Fruit fly (Drosophila melanogaster) whole organism, embryonic: ENCODE results near the gene prtp.
A peak's percentile ranks its signal among the peaks of the same experiment; 100 is the strongest.

Experiments used
- CG10431 ChIP-seq: fragments of 200-800 bp; sonication (Bioruptor generic); optimal IDR thresholded peaks from 3 replicates; lab custom pipeline; 2018; ENCODE audit warnings: missing biosample characterization, mild to moderate bottlenecking, missing genetic modification characterization
- CG10979 ChIP-seq: fragments of 200-800 bp; sonication (Bioruptor generic); optimal IDR thresholded peaks from 2 replicates; lab custom pipeline; 2018; ENCODE audit warnings: missing biosample characterization, mild to moderate bottlenecking, missing genetic modification characterization, moderate library complexity
- CG11504 ChIP-seq: fragments of 200-800 bp; sonication (Bioruptor generic); optimal IDR thresholded peaks from 3 replicates; lab custom pipeline; 2019; ENCODE audit warnings: missing biosample characterization, mild to moderate bottlenecking, missing genetic modification characterization, moderate library complexity
- CG12236 ChIP-seq: fragments of 200-800 bp; sonication (Bioruptor generic); optimal IDR thresholded peaks from 2 replicates; lab custom pipeline; 2016; ENCODE audit warnings: missing biosample characterization, missing genetic modification characterization
- CG12299 ChIP-seq: fragments of 200-800 bp; sonication (Bioruptor generic); optimal IDR thresholded peaks from 2 replicates; lab custom pipeline; 2018; ENCODE audit warnings: missing biosample characterization, mild to moderate bottlenecking, missing genetic modification characterization
- CG13287 ChIP-seq: fragments of 200-800 bp; sonication (Bioruptor generic); IDR thresholded peaks from 2 replicates; pipeline ENCODE4 v1.3.6; 2022; ENCODE audit warnings: missing biosample characterization, missing genetic modification characterization; ENCODE audit not compliant: partially characterized antibody
- CG14014 ChIP-seq: fragments of 200-800 bp; sonication (Bioruptor generic); IDR thresholded peaks from 2 replicates; pipeline ENCODE4 v1.3.6; 2022; ENCODE audit warnings: missing biosample characterization, missing genetic modification characterization
- CG15269 ChIP-seq: fragments of 200-800 bp; sonication (Bioruptor generic); optimal IDR thresholded peaks from 2 replicates; lab custom pipeline; 2018; ENCODE audit warnings: missing biosample characterization, mild to moderate bottlenecking, missing genetic modification characterization, moderate library complexity
- CG17802 ChIP-seq: fragments of 200-800 bp; sonication (Bioruptor generic); optimal IDR thresholded peaks from 2 replicates; lab custom pipeline; 2018; ENCODE audit warnings: missing biosample characterization, mild to moderate bottlenecking, missing genetic modification characterization, moderate library complexity
- CG18764 ChIP-seq: fragments of 200-800 bp; sonication (Bioruptor generic); optimal IDR thresholded peaks from 3 replicates; lab custom pipeline; 2016; ENCODE audit warnings: missing biosample characterization, missing genetic modification characterization
- CG2712 ChIP-seq: fragments of 200-800 bp; optimal IDR thresholded peaks from 3 replicates; lab custom pipeline; 2019; ENCODE audit warnings: missing biosample characterization, mild to moderate bottlenecking, missing genetic modification characterization, moderate library complexity
- CG2889 ChIP-seq: fragments of 200-800 bp; sonication (Bioruptor generic); IDR thresholded peaks from 3 replicates; pipeline ENCODE4 v1.3.6; 2022; ENCODE audit warnings: missing biosample characterization, missing genetic modification characterization
- CG8765 ChIP-seq: fragments of 200-800 bp; sonication (Bioruptor generic); IDR thresholded peaks from 2 replicates; pipeline ENCODE4 v1.3.6; 2022; ENCODE audit warnings: missing biosample characterization, missing genetic modification characterization
- CG9437 ChIP-seq: fragments of 200-800 bp; sonication (Bioruptor generic); optimal IDR thresholded peaks from 2 replicates; lab custom pipeline; 2018; ENCODE audit warnings: missing biosample characterization, mild to moderate bottlenecking, missing genetic modification characterization
- CrebB ChIP-seq: fragments of 200-800 bp; sonication (Bioruptor generic); optimal IDR thresholded peaks from 3 replicates; lab custom pipeline; 2018; ENCODE audit warnings: missing biosample characterization, mild to moderate bottlenecking, missing genetic modification characterization
- ERR ChIP-seq: fragments of 200-800 bp; sonication (Bioruptor generic); optimal IDR thresholded peaks from 2 replicates; lab custom pipeline; 2016; ENCODE audit warnings: missing biosample characterization, missing genetic modification characterization
- Elba2 ChIP-seq: fragments of 200-800 bp; sonication (Bioruptor generic); optimal IDR thresholded peaks from 3 replicates; lab custom pipeline; 2016; ENCODE audit warnings: missing biosample characterization, missing genetic modification characterization
- Tbp ChIP-seq: fragments of >200 bp; optimal IDR thresholded peaks from 2 replicates; lab custom pipeline; 2018; ENCODE audit warnings: missing biosample characterization, missing genetic modification characterization
- Trl ChIP-seq, 3 experiments: fragments of >200 bp in 2 of 3; fragments of 200-800 bp in 1 of 3; sonication (Bioruptor generic) in 1 of 3; optimal IDR thresholded peaks; 2 replicates in 1 of 3; 3 replicates in 2 of 3; lab custom pipeline; 2016 to 2017; ENCODE audit warnings: missing biosample characterization in 1 of 3, missing genetic modification characterization in 1 of 3
- ab ChIP-seq: fragments of 200-800 bp; sonication (Bioruptor generic); optimal IDR thresholded peaks from 2 replicates; lab custom pipeline; 2016; ENCODE audit warnings: missing biosample characterization, missing genetic modification characterization
- abd-A ChIP-seq: fragments of 200-800 bp; sonication (Bioruptor generic); optimal IDR thresholded peaks from 3 replicates; lab custom pipeline; 2019; ENCODE audit warnings: missing biosample characterization, mild to moderate bottlenecking, missing genetic modification characterization, moderate library complexity
- al ChIP-seq: fragments of 200-800 bp; sonication (Bioruptor generic); IDR thresholded peaks from 2 replicates; pipeline ENCODE4 v1.3.6; 2022; ENCODE audit warnings: missing biosample characterization, missing genetic modification characterization
- ato ChIP-seq: fragments of 200-800 bp; sonication (Bioruptor generic); IDR thresholded peaks from 2 replicates; pipeline ENCODE4 v1.3.6; 2022; ENCODE audit warnings: missing biosample characterization, missing genetic modification characterization; ENCODE audit not compliant: partially characterized antibody
- bsh ChIP-seq, 2 experiments: fragments of 200-800 bp; sonication (Bioruptor generic); optimal IDR thresholded peaks; 2 replicates each; lab custom pipeline; 2017 to 2018; ENCODE audit warnings: mild to moderate bottlenecking in 2 of 2, missing biosample characterization in 2 of 2, missing genetic modification characterization in 2 of 2, moderate library complexity in 1 of 2
- btn ChIP-seq: fragments of 200-800 bp; sonication (Bioruptor generic); optimal IDR thresholded peaks from 2 replicates; lab custom pipeline; 2016; ENCODE audit warnings: missing biosample characterization, missing genetic modification characterization
- cas ChIP-seq: fragments of 200-800 bp; sonication (Bioruptor generic); IDR thresholded peaks from 2 replicates; pipeline ENCODE4 v1.3.6; 2022; ENCODE audit warnings: missing biosample characterization, missing genetic modification characterization
- caup ChIP-seq: fragments of 200-800 bp; sonication (Bioruptor generic); optimal IDR thresholded peaks from 3 replicates; lab custom pipeline; 2017; ENCODE audit warnings: missing biosample characterization, mild to moderate bottlenecking, missing genetic modification characterization, moderate library complexity; ENCODE audit not compliant: severe bottlenecking
- cg ChIP-seq: fragments of 200-800 bp; sonication (Bioruptor generic); optimal IDR thresholded peaks from 3 replicates; lab custom pipeline; 2019; ENCODE audit warnings: missing biosample characterization, mild to moderate bottlenecking, missing genetic modification characterization, moderate library complexity
- dimm ChIP-seq: fragments of 200-800 bp; sonication (Bioruptor generic); IDR thresholded peaks from 2 replicates; pipeline ENCODE4 v1.3.6; 2022; ENCODE audit warnings: missing biosample characterization, missing genetic modification characterization
- disco-r ChIP-seq: fragments of 200-800 bp; sonication (Bioruptor generic); optimal IDR thresholded peaks from 2 replicates; lab custom pipeline; 2016; ENCODE audit warnings: missing biosample characterization, missing genetic modification characterization
- eyg ChIP-seq: fragments of 200-800 bp; sonication (Bioruptor generic); optimal IDR thresholded peaks from 3 replicates; lab custom pipeline; 2016; ENCODE audit warnings: missing biosample characterization, missing genetic modification characterization
- fd96Cb ChIP-seq: fragments of 200-800 bp; sonication (Bioruptor generic); optimal IDR thresholded peaks from 2 replicates; lab custom pipeline; 2018; ENCODE audit warnings: missing biosample characterization, mild to moderate bottlenecking, missing genetic modification characterization, moderate library complexity
- fru ChIP-seq: fragments of >200 bp; optimal IDR thresholded peaks from 2 replicates; lab custom pipeline; 2017
- gfzf ChIP-seq: fragments of 200-800 bp; sonication (Bioruptor generic); optimal IDR thresholded peaks from 2 replicates; lab custom pipeline; 2016; ENCODE audit warnings: missing biosample characterization, mild to moderate bottlenecking, missing genetic modification characterization, moderate library complexity
- grau ChIP-seq: fragments of 200-800 bp; optimal IDR thresholded peaks from 3 replicates; lab custom pipeline; 2019; ENCODE audit warnings: missing biosample characterization, mild to moderate bottlenecking, missing genetic modification characterization, moderate library complexity
- ham ChIP-seq: fragments of 200-800 bp; sonication (Bioruptor generic); IDR thresholded peaks from 2 replicates; pipeline ENCODE4 v1.3.6; 2022; ENCODE audit warnings: missing biosample characterization, missing genetic modification characterization
- hbn ChIP-seq: fragments of 200-800 bp; sonication (Bioruptor generic); IDR thresholded peaks from 2 replicates; pipeline ENCODE4 v1.3.6; 2022; ENCODE audit warnings: missing biosample characterization, missing genetic modification characterization; ENCODE audit not compliant: partially characterized antibody
- her ChIP-seq: fragments of 200-800 bp; sonication (Bioruptor generic); optimal IDR thresholded peaks from 2 replicates; lab custom pipeline; 2016; ENCODE audit warnings: missing biosample characterization, missing genetic modification characterization
- klu ChIP-seq: fragments of 200-800 bp; sonication (Bioruptor generic); IDR thresholded peaks from 2 replicates; pipeline ENCODE4 v1.3.6; 2022; ENCODE audit warnings: missing biosample characterization, missing genetic modification characterization
- lmd ChIP-seq: fragments of 200-800 bp; sonication (Bioruptor generic); IDR thresholded peaks from 2 replicates; pipeline ENCODE4 v1.3.6; 2022; ENCODE audit warnings: missing biosample characterization, missing genetic modification characterization
- pita ChIP-seq: fragments of 200-800 bp; sonication (Bioruptor generic); optimal IDR thresholded peaks from 2 replicates; lab custom pipeline; 2017; ENCODE audit warnings: missing biosample characterization, mild to moderate bottlenecking, missing genetic modification characterization
- ro ChIP-seq: fragments of 200-800 bp; sonication (Bioruptor generic); IDR thresholded peaks from 2 replicates; pipeline ENCODE4 v1.3.6; 2022; ENCODE audit warnings: missing biosample characterization, missing genetic modification characterization
- sim ChIP-seq: fragments of 200-800 bp; sonication (Bioruptor generic); IDR thresholded peaks from 2 replicates; pipeline ENCODE4 v1.3.6; 2022; ENCODE audit warnings: missing biosample characterization, missing genetic modification characterization
- slou ChIP-seq: fragments of 200-800 bp; sonication (Bioruptor generic); optimal IDR thresholded peaks from 3 replicates; lab custom pipeline; 2016; ENCODE audit warnings: missing biosample characterization, missing genetic modification characterization
- trh ChIP-seq: fragments of 200-800 bp; sonication (Bioruptor generic); optimal IDR thresholded peaks from 2 replicates; lab custom pipeline; 2016; ENCODE audit warnings: missing biosample characterization, missing genetic modification characterization
- vnd ChIP-seq: fragments of 200-800 bp; sonication (Bioruptor generic); IDR thresholded peaks from 3 replicates; pipeline ENCODE4 v1.3.6; 2022; ENCODE audit warnings: missing biosample characterization, missing genetic modification characterization; ENCODE audit not compliant: partially characterized antibody
- vvl ChIP-seq: fragments of 200-800 bp; sonication (Bioruptor generic); IDR thresholded peaks from 2 replicates; pipeline ENCODE4 v1.3.6; 2022; ENCODE audit warnings: missing biosample characterization, missing genetic modification characterization
- wdn ChIP-seq: fragments of 200-800 bp; sonication (Bioruptor generic); IDR thresholded peaks from 2 replicates; pipeline ENCODE4 v1.3.6; 2022; ENCODE audit warnings: missing biosample characterization, missing genetic modification characterization
- wor ChIP-seq: fragments of 200-800 bp; sonication (Bioruptor generic); IDR thresholded peaks from 2 replicates; pipeline ENCODE4 v1.3.6; 2022; ENCODE audit warnings: missing biosample characterization, missing genetic modification characterization

prtp gene

DNA sequence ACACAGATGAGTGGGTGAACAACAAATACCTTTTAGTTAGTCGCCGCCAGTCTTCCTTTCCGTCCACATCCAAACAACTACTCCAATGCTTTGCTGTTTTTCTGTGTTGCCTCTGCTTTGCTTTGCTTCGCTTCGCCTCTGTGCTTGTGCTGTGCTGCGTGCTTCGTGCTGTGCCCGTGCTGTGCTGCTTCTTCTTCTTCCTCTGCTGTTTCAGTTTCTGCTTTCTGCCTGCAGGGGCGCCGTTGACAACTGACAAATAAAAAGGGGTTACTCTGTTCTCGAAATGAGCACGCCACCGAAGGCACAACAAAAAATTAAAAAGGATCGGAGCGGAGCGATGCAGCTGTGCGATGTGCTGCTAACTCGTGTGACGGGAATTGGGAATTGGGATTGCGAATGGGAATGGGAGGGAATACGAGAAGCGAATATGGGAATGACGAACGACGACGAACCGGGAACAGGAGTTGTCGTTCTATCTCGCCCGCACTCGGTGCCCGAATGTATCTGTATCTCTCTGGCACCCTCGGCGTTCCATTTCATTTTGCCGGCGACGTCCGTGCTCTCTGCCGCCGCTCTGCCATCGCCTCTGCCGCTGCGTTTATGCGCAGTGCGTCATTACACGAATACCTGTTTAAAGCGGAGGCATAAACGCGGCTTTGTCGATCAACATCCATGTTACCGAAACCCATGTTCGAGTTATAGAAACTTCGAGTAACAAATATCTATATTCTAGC is 1.9 kb upstream of the prtp start (continued):
- TF ChIP-seq ERR (no peak), fru (lab: Kevin White, UChicago) (no peak), CG13287 (GFP tag; lab: Robert Waterston, UW) (peak; percentile 48; the same call in 1 of the 2 replicates), CG12236 (no peak), CG12299 (tag; lab: Kevin White, UChicago) (peak; percentile 8), cas (GFP tag; lab: Robert Waterston, UW) (peak; percentile 41; the same call in 1 of the 2 replicates), ham (no peak), cg (GFP tag; lab: Kevin White, UChicago) (no peak), CG9437 (GFP tag; lab: Kevin White, UChicago) (peak; percentile 42), fd96Cb (tag; lab: Kevin White, UChicago) (peak; percentile 26), CG10979 (tag; lab: Kevin White, UChicago) (peak; percentile 32), trh (GFP tag; lab: Kevin White, UChicago) (no peak), her (GFP tag; lab: Kevin White, UChicago) (peak; percentile 55), CG17802 (tag; lab: Kevin White, UChicago) (peak; percentile 6), disco-r (GFP tag; lab: Kevin White, UChicago) (peak; percentile 52), dimm (no peak), caup (GFP tag; lab: Kevin White, UChicago) (peak; percentile 63), ab (GFP tag; lab: Kevin White, UChicago) (no peak), CG15269 (tag; lab: Kevin White, UChicago) (peak; percentile 78), CG18764 (GFP tag; lab: Kevin White, UChicago) (no peak), CrebB (tag; lab: Kevin White, UChicago) (no peak), ro (GFP tag; lab: Robert Waterston, UW) (no peak), pita (GFP tag; lab: Kevin White, UChicago) (no peak), btn (GFP tag; lab: Kevin White, UChicago) (no peak), gfzf (GFP tag; lab: Kevin White, UChicago) (no peak), Trl (optimal IDR thresholded peaks at IDR 0.05; lab: Kevin White, UChicago) (peak in 1 of 2 experiments; percentile 30), Trl (GFP tag; optimal IDR thresholded peaks at IDR 0.05; lab: Kevin White, UChicago) (peak; percentile 18), CG8765 (GFP tag; lab: Robert Waterston, UW) (peak; percentile 43; the same call in 1 of the 2 replicates), ato (GFP tag; lab: Robert Waterston, UW) (peak; percentile 31; the same call in 1 of the 2 replicates), sim (GFP tag; lab: Robert Waterston, UW) (no peak), abd-A (tag; lab: Kevin White, UChicago) (peak; percentile 22), lmd (GFP tag; lab: Robert Waterston, UW) (peak; percentile 80), CG11504 (tag; lab: Kevin White, UChicago) (peak; percentile 71), slou (GFP tag; lab: Kevin White, UChicago) (no peak), vvl (GFP tag; lab: Robert Waterston, UW) (peak; percentile 62), hbn (no peak), CG2712 (tag; lab: Kevin White, UChicago) (peak; percentile 56), wdn (peak; percentile 59; the same call in 1 of the 2 replicates), al (peak; percentile 71), CG2889 (GFP tag; lab: Robert Waterston, UW) (0 out of 3 replicates have a peak, but pooled peaks have one; percentile 23), vnd (GFP tag; lab: Robert Waterston, UW) (no peak), klu (GFP tag; lab: Robert Waterston, UW) (no peak), Tbp (no peak), wor (GFP tag; lab: Robert Waterston, UW) (no peak), CG10431 (GFP tag; lab: Kevin White, UChicago) (peak; percentile 8), Elba2 (GFP tag; lab: Kevin White, UChicago) (no peak), bsh (GFP tag; optimal IDR thresholded peaks at IDR 0.05; lab: Kevin White, UChicago) (peak in 1 of 2 experiments; percentile 44), eyg (GFP tag; lab: Kevin White, UChicago) (peak; percentile 65), CG14014 (GFP tag; lab: Robert Waterston, UW) (peak; percentile 76), grau (tag; lab: Kevin White, UChicago) (peak; percentile 73)
